Worm (Caenorhabditis elegans): Measurements from ENCODE around the gene clec-261.

DNA sequence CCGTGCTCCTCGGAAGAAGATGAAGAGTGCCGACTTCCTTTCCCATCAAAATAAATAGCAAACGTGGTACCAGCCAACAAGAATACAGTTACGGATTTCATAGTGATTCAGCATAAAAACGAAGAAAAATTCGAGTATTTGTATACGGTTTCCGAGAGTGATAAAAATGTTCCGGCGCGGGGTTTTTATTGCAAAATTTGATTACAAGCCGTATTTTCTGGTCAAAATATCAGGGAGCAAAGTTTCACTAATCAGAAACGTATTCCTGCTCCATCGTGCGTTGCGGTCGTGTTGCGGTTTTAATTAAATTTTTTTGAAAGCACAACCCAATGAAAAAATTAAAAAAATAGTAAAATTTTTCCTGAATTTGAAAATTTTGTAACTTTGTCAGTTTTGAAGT lies at the start of gene clec-261:
- TF ChIP-seq lin-39 (tag; optimal IDR thresholded peaks at IDR 0.05) (no peak), pqm-1 (tag; optimal IDR thresholded peaks at IDR 0.05) (no peak), dpl-1 (GFP tag; optimal IDR thresholded peaks at IDR 0.05) (no peak), ceh-82 (tag; optimal IDR thresholded peaks at IDR 0.05) (no peak), fkh-10 (GFP tag; optimal IDR thresholded peaks at IDR 0.05) (no peak), spr-3 (GFP tag; optimal IDR thresholded peaks at IDR 0.05) (no peak), attf-4 (tag; optimal IDR thresholded peaks at IDR 0.05) (no peak), lin-15B (tag; optimal IDR thresholded peaks at IDR 0.05) (no peak), unc-130 (GFP tag; optimal IDR thresholded peaks at IDR 0.05) (no peak), aha-1 (tag) (no peak)
